Fruit fly (Drosophila melanogaster) whole organism, prepupa: ENCODE results near the gene TfIIFbeta.

ENCODE experiments used
- CG11902 ChIP-seq: fragments of 200-800 bp; sonication (Bioruptor generic); optimal IDR thresholded peaks from 3 replicates; lab custom pipeline; 2016; ENCODE audit warnings: missing biosample characterization, missing genetic modification characterization
- CG32006 ChIP-seq: fragments of 200-800 bp; sonication (Bioruptor generic); optimal IDR thresholded peaks from 3 replicates; lab custom pipeline; 2017; ENCODE audit warnings: missing biosample characterization, mild to moderate bottlenecking, missing genetic modification characterization
- CG3919 ChIP-seq: fragments of 200-800 bp; sonication (Bioruptor generic); optimal IDR thresholded peaks from 3 replicates; lab custom pipeline; 2016; ENCODE audit warnings: missing biosample characterization, missing genetic modification characterization
- CG6276 ChIP-seq: fragments of 200-800 bp; sonication (Bioruptor generic); optimal IDR thresholded peaks from 2 replicates; lab custom pipeline; 2017; ENCODE audit warnings: missing biosample characterization, mild to moderate bottlenecking, missing genetic modification characterization
- CG6792 ChIP-seq: fragments of 200-800 bp; sonication (Bioruptor generic); optimal IDR thresholded peaks from 3 replicates; lab custom pipeline; 2016; ENCODE audit warnings: missing biosample characterization, missing genetic modification characterization
- Hr4 ChIP-seq: fragments of 200-800 bp; sonication (Bioruptor generic); optimal IDR thresholded peaks from 3 replicates; lab custom pipeline; 2016; ENCODE audit warnings: missing biosample characterization, missing genetic modification characterization
- Lpt ChIP-seq: fragments of 200-800 bp; sonication (Bioruptor generic); optimal IDR thresholded peaks from 3 replicates; lab custom pipeline; 2016; ENCODE audit warnings: missing biosample characterization, missing genetic modification characterization
- Sox102F ChIP-seq: fragments of 200-800 bp; sonication (Bioruptor generic); optimal IDR thresholded peaks from 2 replicates; lab custom pipeline; 2016; ENCODE audit warnings: missing biosample characterization, mild to moderate bottlenecking, missing genetic modification characterization
- Sox15 ChIP-seq: fragments of 200-800 bp; sonication (Bioruptor generic); optimal IDR thresholded peaks from 3 replicates; lab custom pipeline; 2016; ENCODE audit warnings: missing biosample characterization, missing genetic modification characterization
- achi ChIP-seq: fragments of 200-800 bp; sonication (Bioruptor generic); optimal IDR thresholded peaks from 3 replicates; lab custom pipeline; 2016; ENCODE audit warnings: missing biosample characterization, missing genetic modification characterization
- dac ChIP-seq: fragments of 200-800 bp; sonication (Bioruptor generic); optimal IDR thresholded peaks from 2 replicates; lab custom pipeline; 2017; ENCODE audit warnings: missing biosample characterization, mild to moderate bottlenecking, missing genetic modification characterization
- ss ChIP-seq, 2 experiments: fragments of 200-800 bp; sonication (Bioruptor generic); optimal IDR thresholded peaks; 2 replicates in 1 of 2; 3 replicates in 1 of 2; lab custom pipeline; 2017 to 2018; ENCODE audit warnings: mild to moderate bottlenecking in 2 of 2, missing biosample characterization in 2 of 2, missing genetic modification characterization in 2 of 2, moderate library complexity in 1 of 2

dm6 chr3R:10778151-10778550, 10.5 kb upstream of the TfIIFbeta start:
- TF ChIP-seq CG11902 (GFP tag; lab: Kevin White, UChicago) (no peak), CG6276 (GFP tag; lab: Kevin White, UChicago) (no peak), achi (no peak), CG3919 (GFP tag; lab: Kevin White, UChicago) (no peak), Sox15 (GFP tag; lab: Kevin White, UChicago) (no peak), Hr4 (GFP tag; lab: Kevin White, UChicago) (no peak), ss (GFP tag; optimal IDR thresholded peaks at IDR 0.05; lab: Kevin White, UChicago) (no peak), dac (GFP tag; lab: Kevin White, UChicago) (no peak), Sox102F (no peak), CG6792 (no peak), CG32006 (GFP tag; lab: Kevin White, UChicago) (no peak), Lpt (GFP tag; lab: Kevin White, UChicago) (no peak)
